Worm (Caenorhabditis elegans) whole organism, late embryonic: ENCODE measurements around the gene rml-1.

Experiments used
- F13H6.1 ChIP-seq: sonication (generic microtip); optimal IDR thresholded peaks from 2 replicates; lab custom pipeline; 2016; ENCODE audit warnings: missing genetic modification characterization, missing compliant biosample characterization
- K02D7.2 ChIP-seq: sonication (generic microtip); optimal IDR thresholded peaks from 2 replicates; lab custom pipeline; 2017; ENCODE audit warnings: mild to moderate bottlenecking, missing genetic modification characterization, missing compliant biosample characterization
- K09A11.1 ChIP-seq: sonication (generic microtip); optimal IDR thresholded peaks from 2 replicates; lab custom pipeline; 2017; ENCODE audit warnings: antibody characterized with exemption, mild to moderate bottlenecking, missing genetic modification characterization, missing compliant biosample characterization; ENCODE audit not compliant: insufficient read depth
- ama-1 ChIP-seq: fragments of 150-350 bp; optimal IDR thresholded peaks from 2 replicates; lab custom pipeline; 2014
- ceh-14 ChIP-seq: sonication (generic microtip); optimal IDR thresholded peaks from 2 replicates; lab custom pipeline; 2016; ENCODE audit warnings: missing genotype, missing genetic modification characterization, missing compliant biosample characterization
- ceh-18 ChIP-seq: sonication (generic microtip); optimal IDR thresholded peaks from 2 replicates; lab custom pipeline; 2016; ENCODE audit warnings: missing genetic modification characterization, missing compliant biosample characterization
- ceh-19 ChIP-seq: fragments of 200-800 bp; sonication (Bioruptor generic); optimal IDR thresholded peaks from 2 replicates; lab custom pipeline; 2018; ENCODE audit warnings: mild to moderate bottlenecking, missing genetic modification characterization, missing compliant biosample characterization
- ceh-2 ChIP-seq: sonication (generic microtip); optimal IDR thresholded peaks from 2 replicates; lab custom pipeline; 2016; ENCODE audit warnings: missing genotype, missing genetic modification characterization, missing compliant biosample characterization
- ceh-22 ChIP-seq: sonication (generic microtip); optimal IDR thresholded peaks from 2 replicates; lab custom pipeline; 2017; ENCODE audit warnings: missing biosample characterization, missing genetic modification characterization
- ceh-31 ChIP-seq: sonication (generic microtip); optimal IDR thresholded peaks from 2 replicates; lab custom pipeline; 2016; ENCODE audit warnings: missing genetic modification characterization, missing compliant biosample characterization
- ceh-45 ChIP-seq: fragments of 200-800 bp; sonication (Bioruptor generic); IDR thresholded peaks from 2 replicates; pipeline ENCODE4 v1.3.6; 2022; ENCODE audit warnings: missing genetic modification reagents, missing genetic modification characterization, missing compliant biosample characterization
- ceh-6 ChIP-seq: fragments of 200-800 bp; sonication (Bioruptor generic); optimal IDR thresholded peaks from 2 replicates; lab custom pipeline; 2018; ENCODE audit warnings: mild to moderate bottlenecking, missing genetic modification characterization, missing compliant biosample characterization
- che-1 ChIP-seq: sonication (generic microtip); optimal IDR thresholded peaks from 2 replicates; lab custom pipeline; 2016; ENCODE audit warnings: mild to moderate bottlenecking, missing genetic modification characterization, missing compliant biosample characterization
- dve-1 ChIP-seq: sonication (generic microtip); optimal IDR thresholded peaks from 2 replicates; lab custom pipeline; 2017; ENCODE audit warnings: antibody characterized with exemption, mild to moderate bottlenecking, missing genetic modification characterization, missing compliant biosample characterization
- eyg-1 ChIP-seq: sonication (generic microtip); optimal IDR thresholded peaks from 2 replicates; lab custom pipeline; 2016; ENCODE audit warnings: missing genotype, missing genetic modification characterization, missing compliant biosample characterization
- fax-1 ChIP-seq: sonication (generic microtip); optimal IDR thresholded peaks from 2 replicates; lab custom pipeline; 2016; ENCODE audit warnings: missing genotype, missing genetic modification characterization, missing compliant biosample characterization
- hlh-15 ChIP-seq: sonication (generic microtip); optimal IDR thresholded peaks from 2 replicates; lab custom pipeline; 2016; ENCODE audit warnings: missing genetic modification characterization, missing compliant biosample characterization
- hlh-30 ChIP-seq: sonication (generic microtip); optimal IDR thresholded peaks from 2 replicates; lab custom pipeline; 2017; ENCODE audit warnings: antibody characterized with exemption, missing genetic modification characterization, missing compliant biosample characterization; ENCODE audit not compliant: insufficient read depth
- hlh-6 ChIP-seq: sonication (generic microtip); optimal IDR thresholded peaks from 2 replicates; lab custom pipeline; 2016; ENCODE audit warnings: missing genotype, missing genetic modification characterization, missing compliant biosample characterization
- hlh-8 ChIP-seq: sonication (generic microtip); optimal IDR thresholded peaks from 2 replicates; lab custom pipeline; 2016; ENCODE audit warnings: missing genotype, missing genetic modification characterization, missing compliant biosample characterization
- madf-2 ChIP-seq: sonication (generic microtip); optimal IDR thresholded peaks from 2 replicates; lab custom pipeline; 2017; ENCODE audit warnings: missing genetic modification characterization, missing compliant biosample characterization
- nfya-1 ChIP-seq: sonication (generic microtip); optimal IDR thresholded peaks from 2 replicates; lab custom pipeline; 2017; ENCODE audit warnings: missing genetic modification characterization, mild to moderate bottlenecking, missing compliant biosample characterization, antibody characterized with exemption, moderate library complexity
- odd-2 ChIP-seq: sonication (generic microtip); optimal IDR thresholded peaks from 2 replicates; lab custom pipeline; 2017; ENCODE audit warnings: antibody characterized with exemption, mild to moderate bottlenecking, missing genetic modification characterization, missing compliant biosample characterization
- pat-9 ChIP-seq: fragments of 200-800 bp; sonication (Bioruptor generic); optimal IDR thresholded peaks from 2 replicates; lab custom pipeline; 2018; ENCODE audit warnings: mild to moderate bottlenecking, missing genetic modification characterization, moderate library complexity, missing compliant biosample characterization
- pha-2 ChIP-seq: sonication (generic microtip); optimal IDR thresholded peaks from 2 replicates; lab custom pipeline; 2017; ENCODE audit warnings: mild to moderate bottlenecking, missing genetic modification characterization, missing compliant biosample characterization
- pqm-1 ChIP-seq: sonication (generic microtip); optimal IDR thresholded peaks from 2 replicates; lab custom pipeline; 2016; ENCODE audit warnings: missing genetic modification characterization, missing compliant biosample characterization
- pros-1 ChIP-seq: fragments of 150-350 bp; optimal IDR thresholded peaks from 2 replicates; lab custom pipeline; 2014; ENCODE audit warnings: missing biosample characterization, missing genetic modification reagents, missing genetic modification characterization
- rnt-1 ChIP-seq: sonication (generic microtip); optimal IDR thresholded peaks from 2 replicates; lab custom pipeline; 2016; ENCODE audit warnings: missing genetic modification characterization, missing compliant biosample characterization
- sdc-2 ChIP-seq: sonication (generic microtip); optimal IDR thresholded peaks from 2 replicates; lab custom pipeline; 2016; ENCODE audit warnings: missing genotype, missing genetic modification characterization, missing compliant biosample characterization
- sox-2 ChIP-seq: fragments of 200-800 bp; sonication (Bioruptor generic); IDR thresholded peaks from 2 replicates; pipeline ENCODE4 v1.3.6; 2022; ENCODE audit warnings: missing genetic modification reagents, missing genetic modification characterization, missing compliant biosample characterization
- sox-4 ChIP-seq: sonication (generic microtip); optimal IDR thresholded peaks from 2 replicates; lab custom pipeline; 2017; ENCODE audit warnings: mild to moderate bottlenecking, missing genetic modification characterization, inconsistent platforms, missing compliant biosample characterization
- syd-9 ChIP-seq: sonication (generic microtip); optimal IDR thresholded peaks from 2 replicates; lab custom pipeline; 2016; ENCODE audit warnings: mild to moderate bottlenecking, missing genetic modification characterization, moderate library complexity, missing compliant biosample characterization
- tbx-2 ChIP-seq: sonication (generic microtip); optimal IDR thresholded peaks from 2 replicates; lab custom pipeline; 2016; ENCODE audit warnings: missing genetic modification characterization, missing compliant biosample characterization
- tbx-7 ChIP-seq: sonication (generic microtip); optimal IDR thresholded peaks from 2 replicates; lab custom pipeline; 2016; ENCODE audit warnings: missing genotype, missing genetic modification characterization, missing compliant biosample characterization
- unc-3 ChIP-seq, 2 experiments: fragments of 200-800 bp in 1 of 2; sonication (Bioruptor generic) in 1 of 2; sonication (generic microtip) in 1 of 2; conservative IDR thresholded peaks in 1 of 2; optimal IDR thresholded peaks in 1 of 2; 2 replicates each; pipeline versions ENCODE4 v1.3.6 to Lab custom; 2016 to 2022; ENCODE audit warnings: missing compliant biosample characterization in 2 of 2, missing genetic modification characterization in 2 of 2, missing genetic modification reagents in 1 of 2
- unc-42 ChIP-seq: sonication (generic microtip); optimal IDR thresholded peaks from 2 replicates; lab custom pipeline; 2016; ENCODE audit warnings: missing genotype, missing genetic modification characterization, missing compliant biosample characterization
- ztf-16 ChIP-seq: sonication (generic microtip); optimal IDR thresholded peaks from 2 replicates; lab custom pipeline; 2017; ENCODE audit warnings: missing genetic modification characterization, missing compliant biosample characterization

Gene rml-1

ce11 chrIII:13721066-13721465 lies 46.8 kb downstream of the rml-1 start (continued):
- TF ChIP-seq K09A11.1 (tag; lab: Kevin White, UChicago) (no peak), hlh-15 (tag; lab: Kevin White, UChicago) (no peak), ceh-2 (peak; percentile 1), hlh-6 (tag; lab: Kevin White, UChicago) (no peak), madf-2 (tag; lab: Kevin White, UChicago) (no peak), hlh-8 (tag; lab: Kevin White, UChicago) (peak; percentile 1), ceh-14 (tag; lab: Kevin White, UChicago) (no peak), sox-2 (GFP tag; lab: Robert Waterston, UW) (peak; percentile 37; the same call in 1 of the 2 replicates), pat-9 (tag; lab: Kevin White, UChicago) (peak; percentile 49), che-1 (tag; lab: Kevin White, UChicago) (no peak), tbx-2 (tag; lab: Kevin White, UChicago) (peak; percentile 85), ceh-31 (tag; lab: Kevin White, UChicago) (peak; percentile 40), rnt-1 (tag; lab: Kevin White, UChicago) (peak; percentile 14), unc-3 (GFP tag; conservative IDR thresholded peaks at IDR 0.05; lab: Robert Waterston, UW) (no peak), unc-3 (tag; optimal IDR thresholded peaks at IDR 0.05; lab: Kevin White, UChicago) (no peak), K02D7.2 (tag; lab: Kevin White, UChicago) (no peak), odd-2 (tag; lab: Kevin White, UChicago) (no peak), pqm-1 (tag; lab: Kevin White, UChicago) (no peak), sox-4 (tag; lab: Kevin White, UChicago) (no peak), F13H6.1 (peak; percentile 25), fax-1 (no peak)

ce11 chrIII:13720190-13720741 lies 47.6 kb downstream of the rml-1 start:
- TF ChIP-seq syd-9 = no peak
- TF ChIP-seq ceh-6 (GFP tag; lab: Kevin White, UChicago) = peak; percentile 0
- peak; percentile 23 for TF ChIP-seq sdc-2
- peak; percentile 6 for TF ChIP-seq tbx-2 (tag; lab: Kevin White, UChicago)
- TF ChIP-seq ztf-16 (tag; lab: Kevin White, UChicago) = peak; percentile 29
- TF ChIP-seq pha-2 (tag; lab: Kevin White, UChicago) = no peak
- TF ChIP-seq ceh-19 = no peak
- no peak for TF ChIP-seq fax-1
- TF ChIP-seq unc-42 (tag; lab: Kevin White, UChicago) = peak; percentile 5
- no peak for TF ChIP-seq che-1 (tag; lab: Kevin White, UChicago)
- TF ChIP-seq ceh-22 (tag; lab: Kevin White, UChicago) = no peak
- no peak for TF ChIP-seq K09A11.1 (tag; lab: Kevin White, UChicago)

- TF ChIP-seq tbx-2 (tag; lab: Kevin White, UChicago) (peak; percentile 22), ama-1 (no peak), dve-1 (tag; lab: Kevin White, UChicago) (no peak), ceh-14 (tag; lab: Kevin White, UChicago) (no peak), nfya-1 (tag; lab: Kevin White, UChicago) (no peak), F13H6.1 (no peak), ceh-18 (tag; lab: Kevin White, UChicago) (peak; percentile 26), pros-1 (tag; lab: Kevin White, UChicago) (no peak), hlh-30 (peak; percentile 56)
Observed at ce11 chrIII:13719247-13719758, 48.6 kb downstream of the rml-1 start.

ce11 chrIII:13718403-13718969 lies 49.4 kb downstream of the rml-1 start:
- TF ChIP-seq pat-9 (tag; lab: Kevin White, UChicago) = no peak
- TF ChIP-seq eyg-1 (tag; lab: Kevin White, UChicago) = no peak
- TF ChIP-seq ceh-45 (GFP tag; lab: Robert Waterston, UW) = no peak
- peak; percentile 6 for TF ChIP-seq ceh-22 (tag; lab: Kevin White, UChicago)
- no peak for TF ChIP-seq tbx-7 (tag; lab: Kevin White, UChicago)
- no peak for TF ChIP-seq sox-4 (tag; lab: Kevin White, UChicago)
